Worm (Caenorhabditis elegans): ENCODE data around the gene phf-14.
"Not testable (repeated sequence)": the region's sequence is repeated elsewhere in the genome, so short reads cannot be mapped to it uniquely, and the experiment has no call there.

- not testable (repeated sequence) for TF ChIP-seq nhr-11 (tag; optimal IDR thresholded peaks at IDR 0.05); ceh-82 (tag; optimal IDR thresholded peaks at IDR 0.05); ama-1 (optimal IDR thresholded peaks at IDR 0.05); zag-1 (tag; optimal IDR thresholded peaks at IDR 0.05); snpc-4 (tag; optimal IDR thresholded peaks at IDR 0.05); unc-39 (tag; optimal IDR thresholded peaks at IDR 0.05); nhr-23 (tag; optimal IDR thresholded peaks at IDR 0.05); F13H6.1 (tag; optimal IDR thresholded peaks at IDR 0.05); nhr-6 (tag; optimal IDR thresholded peaks at IDR 0.05); nhr-77 (tag; optimal IDR thresholded peaks at IDR 0.05); crh-2 (tag; optimal IDR thresholded peaks at IDR 0.05); ztf-11 (tag; optimal IDR thresholded peaks at IDR 0.05); ceh-16 (tag; optimal IDR thresholded peaks at IDR 0.05)
These were observed 22.8 kb downstream of the phf-14 start, which contains the start of gene C06H5.11 for ce11 chrV:17893959-17894358.

Data from whole organism, L2 larva.